Fruit fly (Drosophila melanogaster): ENCODE data around the gene Osi2.

The Osi2 gene

DNA sequence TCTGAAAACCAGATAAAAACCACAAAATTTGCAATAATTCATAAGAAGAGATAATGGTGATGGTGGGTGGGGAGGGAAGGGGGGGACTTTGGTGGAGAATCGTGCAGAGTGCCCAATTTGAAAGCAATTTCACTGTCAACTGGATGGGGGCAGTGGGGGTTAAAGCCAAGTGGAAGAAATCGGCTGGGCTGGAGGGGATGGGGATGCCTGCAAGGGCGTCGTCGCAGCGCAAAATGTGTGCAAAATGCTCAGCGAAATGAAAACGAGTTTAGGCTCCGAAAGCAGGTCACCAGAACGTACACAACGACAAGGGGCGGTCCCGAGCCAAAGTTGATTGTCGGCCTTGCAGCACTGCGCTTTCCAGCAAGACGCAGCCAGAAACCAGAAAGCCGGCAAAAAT is 43.6 kb downstream of the Osi2 start:
- TF ChIP-seq sage (GFP tag; optimal IDR thresholded peaks at IDR 0.05), result no peak

DNA sequence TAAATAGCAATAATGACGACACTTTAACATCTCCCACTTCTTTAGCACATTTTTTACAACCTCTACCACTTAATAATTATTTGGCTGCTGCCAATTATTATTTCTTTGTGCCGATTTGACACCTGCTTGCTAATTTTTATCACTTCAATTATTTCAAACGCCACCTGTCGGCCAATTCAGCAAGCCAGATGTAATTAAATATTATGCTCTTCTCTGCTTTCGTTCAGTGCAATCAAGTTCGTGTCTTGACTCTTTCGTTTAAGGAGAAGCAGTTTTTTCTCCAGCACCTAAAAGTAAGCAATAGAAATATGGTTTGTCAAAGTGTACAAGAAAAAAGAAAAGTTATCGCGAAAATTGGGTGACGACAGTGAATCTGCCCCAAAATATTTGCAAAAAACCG is 45.3 kb downstream of the Osi2 start:
- TF ChIP-seq psq (GFP tag; optimal IDR thresholded peaks at IDR 0.05) (no peak), Myc (optimal IDR thresholded peaks at IDR 0.05) (peak; percentile 38)

dm6 chr3R:6254875-6255274 is 45.7 kb downstream of the Osi2 start, which contains the start of gene Osi8:
TSS of gene Osi8 (plus strand) at chr3R:6255175.
- TF ChIP-seq tai (GFP tag; optimal IDR thresholded peaks at IDR 0.05) (no peak), pan (optimal IDR thresholded peaks at IDR 0.05) (no peak), Hr78 (GFP tag; optimal IDR thresholded peaks at IDR 0.05) (no peak), HLH106 (tag; optimal IDR thresholded peaks at IDR 0.05) (no peak), Rel (GFP tag; optimal IDR thresholded peaks at IDR 0.05) (no peak), Rel (tag; optimal IDR thresholded peaks at IDR 0.05) (no peak), ey (GFP tag; optimal IDR thresholded peaks at IDR 0.05) (no peak), Myc (optimal IDR thresholded peaks at IDR 0.05) (no peak)

DNA sequence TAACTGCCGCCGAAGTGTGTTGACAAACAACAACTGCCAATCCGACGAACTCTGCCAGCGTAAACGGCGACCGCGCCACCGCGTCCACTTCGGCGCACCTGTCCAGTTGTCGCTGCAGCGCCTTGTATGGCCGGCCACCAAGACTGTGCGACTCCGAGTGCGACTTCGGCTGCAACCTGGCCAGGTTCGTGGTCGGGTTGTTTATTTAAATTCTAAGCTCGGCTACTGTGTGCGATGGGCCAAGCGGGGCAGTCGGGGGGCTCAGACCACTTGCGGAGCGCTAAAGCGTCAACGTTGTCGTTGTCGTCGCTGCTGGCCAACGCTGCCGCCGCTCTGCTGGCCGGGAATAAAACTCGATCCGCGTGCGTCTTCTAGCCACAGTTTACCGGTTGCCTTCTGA is 50.7 kb downstream of the Osi2 start, which contains the start of gene Osi9:
Gene Osi9 (plus strand): TSS at position 375 of the 400 bp plus-strand sequence.
- no peak for TF ChIP-seq Jra (GFP tag; optimal IDR thresholded peaks at IDR 0.05)
- no peak for TF ChIP-seq sage (GFP tag; optimal IDR thresholded peaks at IDR 0.05)
- TF ChIP-seq fru (GFP tag; optimal IDR thresholded peaks at IDR 0.05), result no peak
- TF ChIP-seq OdsH (GFP tag; optimal IDR thresholded peaks at IDR 0.05), result no peak
- TF ChIP-seq N (GFP tag; optimal IDR thresholded peaks at IDR 0.05), result no peak
- no peak for TF ChIP-seq jim (GFP tag; optimal IDR thresholded peaks at IDR 0.05)
- TF ChIP-seq sv (GFP tag; optimal IDR thresholded peaks at IDR 0.05), result no peak
- no peak for TF ChIP-seq lola (GFP tag; optimal IDR thresholded peaks at IDR 0.05)
- TF ChIP-seq woc (GFP tag; optimal IDR thresholded peaks at IDR 0.05), result no peak
- no peak for TF ChIP-seq Hnf4 (GFP tag; optimal IDR thresholded peaks at IDR 0.05)
- no peak for TF ChIP-seq HLH106 (tag; optimal IDR thresholded peaks at IDR 0.05)
- no peak for TF ChIP-seq h (GFP tag; optimal IDR thresholded peaks at IDR 0.05)
- TF ChIP-seq br (GFP tag; optimal IDR thresholded peaks at IDR 0.05), result no peak
- no peak for TF ChIP-seq dmrt93B (GFP tag; optimal IDR thresholded peaks at IDR 0.05)
- no peak for TF ChIP-seq Sp1 (GFP tag; optimal IDR thresholded peaks at IDR 0.05)
- TF ChIP-seq psq (GFP tag; optimal IDR thresholded peaks at IDR 0.05), result no peak
- TF ChIP-seq tai (GFP tag; optimal IDR thresholded peaks at IDR 0.05), result no peak
- TF ChIP-seq pan (optimal IDR thresholded peaks at IDR 0.05), result no peak
- no peak for TF ChIP-seq Dif (GFP tag; optimal IDR thresholded peaks at IDR 0.05; ENCODE audit: partially characterized antibody)
